Worm (Caenorhabditis elegans) whole organism, mixed stage, embryonic: ENCODE measurements around the gene rml-1.
A peak's percentile ranks its signal among the peaks of the same experiment; 100 is the strongest.

Experiments
- M03D4.4 ChIP-seq: sonication (generic microtip); optimal IDR thresholded peaks from 2 replicates; lab custom pipeline; 2017; ENCODE audit warnings: mild to moderate bottlenecking, missing genetic modification characterization, missing compliant biosample characterization
- blmp-1 ChIP-seq: fragments of 150-350 bp; optimal IDR thresholded peaks from 2 replicates; lab custom pipeline; 2014; ENCODE audit warnings: missing biosample characterization, missing genetic modification characterization
- ceh-39 ChIP-seq: fragments of 150-350 bp; optimal IDR thresholded peaks from 2 replicates; lab custom pipeline; 2014; ENCODE audit warnings: missing biosample characterization, missing genetic modification characterization
- ceh-43 ChIP-seq: fragments of 200-800 bp; sonication (Bioruptor generic); optimal IDR thresholded peaks from 2 replicates; lab custom pipeline; 2018; ENCODE audit warnings: mild to moderate bottlenecking, missing genetic modification characterization, moderate library complexity, missing compliant biosample characterization
- ceh-83 ChIP-seq: fragments of 200-800 bp; sonication (Bioruptor generic); optimal IDR thresholded peaks from 2 replicates; lab custom pipeline; 2018; ENCODE audit warnings: mild to moderate bottlenecking, missing genetic modification characterization, missing compliant biosample characterization
- ces-1 ChIP-seq: fragments of 150-350 bp; optimal IDR thresholded peaks from 2 replicates; lab custom pipeline; 2014; ENCODE audit warnings: missing biosample characterization, missing genetic modification reagents, missing genetic modification characterization
- cnd-1 ChIP-seq: fragments of 200-800 bp; sonication (Bioruptor generic); optimal IDR thresholded peaks from 2 replicates; lab custom pipeline; 2018; ENCODE audit warnings: mild to moderate bottlenecking, missing genetic modification characterization, missing compliant biosample characterization
- drap-1 ChIP-seq: fragments of 200-800 bp; sonication (Bioruptor generic); optimal IDR thresholded peaks from 3 replicates; lab custom pipeline; 2018; ENCODE audit warnings: mild to moderate bottlenecking, missing genetic modification characterization, missing compliant biosample characterization
- elt-1 ChIP-seq: sonication (generic microtip); optimal IDR thresholded peaks from 2 replicates; lab custom pipeline; 2017; ENCODE audit warnings: missing genetic modification characterization, mild to moderate bottlenecking, missing compliant biosample characterization, antibody characterized with exemption, moderate library complexity, borderline replicate concordance; ENCODE audit not compliant: insufficient read depth
- elt-3 ChIP-seq: fragments of 150-350 bp; optimal IDR thresholded peaks from 2 replicates; lab custom pipeline; 2014; ENCODE audit warnings: missing biosample characterization, missing genetic modification characterization
- ham-2 ChIP-seq: fragments of 200-800 bp; sonication (Bioruptor generic); optimal IDR thresholded peaks from 2 replicates; lab custom pipeline; 2018; ENCODE audit warnings: mild to moderate bottlenecking, missing genetic modification characterization, missing compliant biosample characterization
- hlh-1 ChIP-seq: fragments of 150-350 bp; optimal IDR thresholded peaks from 2 replicates; lab custom pipeline; 2014; ENCODE audit warnings: missing biosample characterization, missing genetic modification reagents, missing genetic modification characterization
- lin-13 ChIP-seq: fragments of 150-350 bp; optimal IDR thresholded peaks from 2 replicates; lab custom pipeline; 2014; ENCODE audit warnings: missing biosample characterization, missing genetic modification characterization
- lin-32 ChIP-seq: fragments of 200-800 bp; sonication (Bioruptor generic); optimal IDR thresholded peaks from 2 replicates; lab custom pipeline; 2018; ENCODE audit warnings: mild to moderate bottlenecking, missing genetic modification characterization, missing compliant biosample characterization
- lsy-2 ChIP-seq: fragments of 150-350 bp; optimal IDR thresholded peaks from 2 replicates; lab custom pipeline; 2014; ENCODE audit warnings: missing biosample characterization, missing genetic modification characterization
- mab-5 ChIP-seq: fragments of 150-350 bp; optimal IDR thresholded peaks from 2 replicates; lab custom pipeline; 2014; ENCODE audit warnings: missing biosample characterization, missing genetic modification characterization
- mep-1 ChIP-seq: fragments of 150-350 bp; optimal IDR thresholded peaks from 2 replicates; lab custom pipeline; 2017; ENCODE audit warnings: missing biosample characterization, missing genetic modification reagents, missing genetic modification characterization, inconsistent platforms
- mls-2 ChIP-seq: sonication (generic microtip); optimal IDR thresholded peaks from 2 replicates; lab custom pipeline; 2016; ENCODE audit warnings: mild to moderate bottlenecking, missing genetic modification characterization, moderate library complexity, missing compliant biosample characterization
- nhr-12 ChIP-seq: fragments of 150-350 bp; optimal IDR thresholded peaks from 2 replicates; lab custom pipeline; 2014; ENCODE audit warnings: missing biosample characterization, missing genetic modification characterization
- nhr-2 ChIP-seq: fragments of 150-350 bp; optimal IDR thresholded peaks from 2 replicates; lab custom pipeline; 2014; ENCODE audit warnings: missing biosample characterization, missing genetic modification characterization
- nhr-237 ChIP-seq: fragments of 150-350 bp; optimal IDR thresholded peaks from 2 replicates; lab custom pipeline; 2014; ENCODE audit warnings: missing biosample characterization, missing genetic modification characterization
- nhr-28 ChIP-seq: fragments of 150-350 bp; optimal IDR thresholded peaks from 2 replicates; lab custom pipeline; 2014; ENCODE audit warnings: missing biosample characterization, missing genetic modification characterization
- nhr-76 ChIP-seq: sonication (generic microtip); optimal IDR thresholded peaks from 2 replicates; lab custom pipeline; 2017; ENCODE audit warnings: missing biosample characterization, missing genetic modification characterization
- pha-4 ChIP-seq: fragments of 150-350 bp; optimal IDR thresholded peaks from 2 replicates; lab custom pipeline; 2018; ENCODE audit warnings: missing biosample characterization, missing genetic modification reagents, missing genetic modification characterization
- sem-2 ChIP-seq: fragments of 200-800 bp; sonication (Bioruptor generic); optimal IDR thresholded peaks from 2 replicates; lab custom pipeline; 2018; ENCODE audit warnings: mild to moderate bottlenecking, missing genetic modification characterization, missing compliant biosample characterization
- snpc-4 ChIP-seq: fragments of 150-350 bp; optimal IDR thresholded peaks from 2 replicates; lab custom pipeline; 2014; ENCODE audit warnings: missing biosample characterization, missing genetic modification characterization
- sptf-1 ChIP-seq: sonication (generic microtip); optimal IDR thresholded peaks from 2 replicates; lab custom pipeline; 2017; ENCODE audit warnings: mild to moderate bottlenecking, missing genetic modification characterization, moderate library complexity, missing compliant biosample characterization
- tbx-8 ChIP-seq: fragments of 200-800 bp; sonication (Bioruptor generic); optimal IDR thresholded peaks from 2 replicates; lab custom pipeline; 2018; ENCODE audit warnings: mild to moderate bottlenecking, missing genetic modification characterization, moderate library complexity, missing compliant biosample characterization
- unc-120 ChIP-seq: sonication (generic microtip); optimal IDR thresholded peaks from 2 replicates; lab custom pipeline; 2017; ENCODE audit warnings: missing genetic modification characterization, missing compliant biosample characterization; ENCODE audit not compliant: poor library complexity, severe bottlenecking
- unc-39 ChIP-seq: fragments of 150-350 bp; optimal IDR thresholded peaks from 2 replicates; lab custom pipeline; 2014; ENCODE audit warnings: missing biosample characterization, missing genetic modification characterization
- unc-62 ChIP-seq: fragments of 150-350 bp; optimal IDR thresholded peaks from 2 replicates; lab custom pipeline; 2014; ENCODE audit warnings: missing biosample characterization, missing genetic modification reagents, missing genetic modification characterization
- zip-8 ChIP-seq: fragments of 150-350 bp; optimal IDR thresholded peaks from 2 replicates; lab custom pipeline; 2014; ENCODE audit warnings: missing biosample characterization, missing genetic modification characterization
- ztf-11 ChIP-seq: fragments of 150-350 bp; optimal IDR thresholded peaks from 2 replicates; lab custom pipeline; 2014; ENCODE audit warnings: missing biosample characterization, missing genetic modification characterization

Gene rml-1

DNA sequence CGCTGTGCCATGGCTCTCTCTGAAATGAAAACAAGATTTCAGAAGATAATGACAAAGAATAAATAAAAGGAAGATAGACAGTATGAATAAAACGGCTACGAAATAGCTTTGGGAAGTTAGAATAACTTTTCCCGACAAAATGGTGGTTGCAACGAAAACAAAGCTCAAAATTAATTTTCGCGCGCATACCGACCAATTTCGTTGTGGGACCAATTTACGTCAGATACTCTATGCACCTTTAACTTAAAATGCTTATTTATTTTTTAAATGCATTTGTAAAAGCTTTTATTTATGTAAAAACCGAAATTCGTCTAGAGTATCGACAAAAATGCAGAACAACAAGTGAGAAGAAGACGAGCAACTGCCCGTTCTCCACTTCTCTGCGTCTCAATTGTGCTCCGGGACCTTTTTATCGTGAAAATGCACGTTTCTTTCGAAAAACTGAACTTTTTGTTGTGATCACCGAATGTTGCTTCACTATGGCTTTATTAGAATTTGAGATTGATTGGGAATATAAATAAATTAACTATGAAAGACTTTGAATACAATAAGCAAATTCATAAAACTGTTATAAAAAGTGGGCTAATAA is at the start of gene rml-1:
Gene rml-1 (minus strand): TSS at position 19 of the 589 bp plus-strand sequence.
- TF ChIP-seq elt-1 (tag; lab: Kevin White, UChicago): no peak
- no peak for TF ChIP-seq blmp-1 (tag; lab: Kevin White, UChicago)
- TF ChIP-seq mep-1: peak; percentile 24
- TF ChIP-seq hlh-1 (tag; lab: Kevin White, UChicago): peak; percentile 84

DNA sequence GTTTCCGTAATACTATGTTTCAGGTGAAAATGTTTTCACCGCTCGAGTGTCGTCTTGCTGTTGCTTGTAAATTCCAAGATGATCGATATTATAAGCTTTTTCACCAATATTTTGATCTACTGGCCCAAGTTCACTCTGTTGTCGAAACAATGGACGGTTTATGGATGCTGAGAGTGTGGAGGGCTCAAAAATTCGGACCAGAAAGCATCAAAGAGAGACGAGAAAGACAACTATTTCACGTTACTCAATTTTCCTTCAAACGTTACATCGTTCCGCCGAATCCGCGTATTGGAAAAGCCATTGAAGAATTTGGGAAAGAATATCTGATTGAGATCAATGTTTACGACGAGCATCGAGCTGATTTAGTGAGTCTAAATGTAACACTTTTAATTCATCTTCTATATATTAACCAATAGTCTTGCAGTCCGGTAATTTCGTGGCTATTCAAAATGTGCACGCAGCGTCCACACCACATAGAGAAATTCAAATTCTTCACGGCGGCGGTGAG is 12.4 kb upstream of the rml-1 start, which contains the start of gene pot-3:
Gene pot-3 (plus strand): TSS at position 17 of the 508 bp plus-strand sequence.
- TF ChIP-seq unc-62 (GFP tag; lab: Kevin White, UChicago) (no peak), ces-1 (no peak), ceh-39 (tag; lab: Kevin White, UChicago) (no peak), lin-32 (GFP tag; lab: Kevin White, UChicago) (peak; percentile 38)

DNA sequence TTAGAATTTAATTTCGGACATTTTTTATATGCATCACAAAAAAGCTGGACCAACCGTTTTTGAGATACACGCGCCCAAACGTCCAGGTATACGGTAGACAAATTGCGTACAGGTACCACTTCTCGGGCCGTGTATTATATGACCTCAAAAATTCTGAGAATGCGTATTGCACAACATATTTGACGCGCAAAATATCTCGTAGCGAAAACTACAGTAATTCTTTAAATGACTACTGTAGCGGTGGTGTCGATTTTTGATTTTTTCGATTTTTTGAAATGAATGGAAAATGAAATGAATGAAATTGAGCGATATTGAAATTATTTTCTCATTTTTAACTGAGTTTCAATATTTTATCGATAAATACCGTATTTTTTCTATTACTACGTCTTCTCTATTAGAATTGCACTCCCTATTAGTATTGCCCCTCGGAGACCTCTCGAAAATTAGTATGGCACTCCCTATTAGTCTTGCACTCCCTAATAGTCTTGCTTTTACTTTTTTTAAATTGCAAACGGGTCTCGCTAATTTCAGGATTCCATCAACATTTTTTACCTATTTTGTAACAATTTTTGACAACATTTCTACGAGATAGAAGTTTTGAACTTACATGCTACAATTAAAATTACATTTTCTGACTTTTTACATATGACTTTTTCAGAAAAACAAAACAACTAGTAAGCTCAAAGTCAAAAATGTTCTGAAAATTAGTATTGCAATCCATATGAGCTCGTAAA is 11.6 kb upstream of the rml-1 start:
- TF ChIP-seq sptf-1 (tag; lab: Kevin White, UChicago) (peak; percentile 57), ceh-83 (GFP tag; lab: Kevin White, UChicago) (peak; percentile 70), blmp-1 (tag; lab: Kevin White, UChicago) (peak; percentile 18), cnd-1 (tag; lab: Kevin White, UChicago) (no peak), drap-1 (GFP tag; lab: Kevin White, UChicago) (peak; percentile 31), lsy-2 (tag; lab: Kevin White, UChicago) (peak; percentile 11)
- TF ChIP-seq, all 35 proteins: peak for 5

DNA sequence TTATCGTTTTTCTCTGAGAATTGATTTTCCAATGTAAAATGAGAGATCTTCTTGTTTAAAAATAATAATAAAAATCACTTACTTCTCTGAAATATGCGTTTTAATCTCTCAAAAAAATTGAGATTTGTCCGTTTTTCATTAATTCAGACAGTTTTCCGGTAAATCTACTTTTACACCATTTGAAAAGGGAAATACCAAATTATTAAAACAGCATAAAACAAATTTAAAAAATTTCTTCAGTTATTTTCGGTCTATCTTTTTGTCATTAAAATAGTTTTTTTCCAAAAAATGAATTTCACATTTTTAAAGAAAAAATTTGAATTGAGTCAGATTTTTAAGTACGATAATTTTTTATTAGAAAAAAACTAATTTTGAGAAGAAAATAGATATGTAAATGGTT is 10.9 kb upstream of the rml-1 start:
- no peak for TF ChIP-seq sptf-1 (tag; lab: Kevin White, UChicago)
- TF ChIP-seq blmp-1 (tag; lab: Kevin White, UChicago): peak; percentile 49

DNA sequence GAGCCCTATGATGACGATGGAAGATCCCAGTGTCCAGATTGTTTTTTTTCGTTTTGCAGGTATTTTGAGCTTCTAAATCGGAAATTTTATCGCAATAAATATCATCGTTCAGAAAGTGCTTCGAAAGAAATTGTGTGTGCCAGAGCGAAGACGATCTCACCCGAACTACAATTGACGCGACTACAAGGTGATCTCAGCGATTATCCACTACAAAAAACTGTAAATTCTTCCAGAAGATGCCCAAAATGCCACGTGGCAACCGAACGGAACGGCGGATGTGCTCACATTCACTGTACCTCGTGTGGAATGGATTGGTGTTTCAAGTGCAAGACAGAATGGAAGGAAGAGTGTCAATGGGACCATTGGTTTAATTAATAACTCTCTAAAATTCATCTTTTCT is 5.0 kb upstream of the rml-1 start, which contains the start of gene mdt-29:
Gene mdt-29 (plus strand): TSS at position 301 of the 400 bp plus-strand sequence.
- TF ChIP-seq elt-3 (no peak), unc-39 (tag; lab: Kevin White, UChicago) (no peak), zip-8 (tag; lab: Kevin White, UChicago) (no peak), lin-13 (tag; lab: Kevin White, UChicago) (no peak), ceh-83 (GFP tag; lab: Kevin White, UChicago) (no peak), ztf-11 (tag; lab: Kevin White, UChicago) (no peak), unc-120 (tag; lab: Kevin White, UChicago) (no peak), ces-1 (no peak), tbx-8 (GFP tag; lab: Kevin White, UChicago) (no peak), ceh-43 (GFP tag; lab: Kevin White, UChicago) (no peak), drap-1 (GFP tag; lab: Kevin White, UChicago) (no peak), nhr-237 (tag; lab: Kevin White, UChicago) (no peak), ceh-39 (tag; lab: Kevin White, UChicago) (no peak), nhr-2 (tag; lab: Kevin White, UChicago) (no peak), lsy-2 (tag; lab: Kevin White, UChicago) (no peak), nhr-28 (tag; lab: Kevin White, UChicago) (no peak), mab-5 (no peak), ham-2 (GFP tag; lab: Kevin White, UChicago) (no peak)

DNA sequence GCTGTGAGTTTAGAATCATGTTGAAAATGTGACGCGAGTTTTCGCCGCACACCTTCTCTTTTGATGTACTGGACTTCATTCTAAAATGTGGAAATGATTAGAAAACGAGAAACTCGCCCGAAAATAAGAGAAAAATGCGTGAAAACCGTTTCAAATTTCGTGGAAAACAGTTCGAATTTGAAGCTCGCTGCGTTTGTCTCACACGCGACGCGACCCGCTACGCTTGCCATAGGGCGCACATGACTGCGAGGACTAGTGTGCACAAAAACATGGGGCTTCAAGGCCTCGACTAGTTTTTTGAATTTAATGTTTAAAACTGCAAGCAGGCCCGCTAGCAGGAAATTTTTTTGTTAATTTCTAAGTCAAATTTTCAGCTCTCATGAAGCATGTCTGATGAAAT is 3.3 kb upstream of the rml-1 start, which contains the start of the genes cyk-4 and pdr-1:
Gene cyk-4 (minus strand): TSS at position 80 of the 400 bp plus-strand sequence.
Gene pdr-1 (plus strand): TSS at position 369 of the 400 bp plus-strand sequence.
- TF ChIP-seq sem-2 (GFP tag; lab: Kevin White, UChicago) (no peak), cnd-1 (tag; lab: Kevin White, UChicago) (no peak), nhr-12 (tag; lab: Kevin White, UChicago) (no peak), pha-4 (tag; lab: Kevin White, UChicago) (peak; percentile 45), snpc-4 (no peak), nhr-28 (tag; lab: Kevin White, UChicago) (no peak), ces-1 (no peak), nhr-2 (tag; lab: Kevin White, UChicago) (no peak), sptf-1 (tag; lab: Kevin White, UChicago) (peak; percentile 12), elt-3 (no peak), mab-5 (no peak), hlh-1 (tag; lab: Kevin White, UChicago) (peak; percentile 5), unc-62 (GFP tag; lab: Kevin White, UChicago) (no peak), drap-1 (GFP tag; lab: Kevin White, UChicago) (no peak), nhr-237 (tag; lab: Kevin White, UChicago) (peak; percentile 2), tbx-8 (GFP tag; lab: Kevin White, UChicago) (no peak), nhr-76 (tag; lab: Kevin White, UChicago) (no peak), ham-2 (GFP tag; lab: Kevin White, UChicago) (no peak), lsy-2 (tag; lab: Kevin White, UChicago) (peak; percentile 67), blmp-1 (tag; lab: Kevin White, UChicago) (no peak), ceh-83 (GFP tag; lab: Kevin White, UChicago) (no peak), unc-120 (tag; lab: Kevin White, UChicago) (no peak), mls-2 (tag; lab: Kevin White, UChicago) (no peak), mep-1 (peak; percentile 49), M03D4.4 (no peak), ztf-11 (tag; lab: Kevin White, UChicago) (no peak), ceh-43 (GFP tag; lab: Kevin White, UChicago) (no peak), ceh-39 (tag; lab: Kevin White, UChicago) (peak; percentile 23), lin-32 (GFP tag; lab: Kevin White, UChicago) (no peak)
